Worm (Caenorhabditis elegans) whole organism, L2 larva: ENCODE measurements around the gene C02B4.3.

Source experiments
- aly-2 ChIP-seq: fragments of 150-350 bp; optimal IDR thresholded peaks from 2 replicates; lab custom pipeline; 2014; ENCODE audit warnings: missing biosample characterization, missing genetic modification characterization
- ceh-16 ChIP-seq: fragments of 150-350 bp; optimal IDR thresholded peaks from 2 replicates; lab custom pipeline; 2014; ENCODE audit warnings: missing biosample characterization, missing genetic modification characterization
- gmeb-1 ChIP-seq: fragments of 150-350 bp; optimal IDR thresholded peaks from 2 replicates; lab custom pipeline; 2014; ENCODE audit warnings: missing biosample characterization, missing genetic modification characterization
- lsy-2 ChIP-seq, 2 experiments: fragments of 150-350 bp in 1 of 2; sonication (generic microtip) in 1 of 2; optimal IDR thresholded peaks; 2 replicates each; lab custom pipeline; 2014 to 2017; ENCODE audit warnings: missing biosample characterization in 2 of 2, missing genetic modification characterization in 2 of 2
- mab-5 ChIP-seq: fragments of 150-350 bp; optimal IDR thresholded peaks from 2 replicates; lab custom pipeline; 2014; ENCODE audit warnings: missing biosample characterization, missing genetic modification characterization
- snpc-4 ChIP-seq: fragments of 150-350 bp; optimal IDR thresholded peaks from 2 replicates; lab custom pipeline; 2014; ENCODE audit warnings: missing biosample characterization, missing genetic modification characterization
- unc-55 ChIP-seq: fragments of 150-350 bp; sonication (generic microtip); optimal IDR thresholded peaks from 3 replicates; lab custom pipeline; 2014; ENCODE audit warnings: missing biosample characterization, missing genetic modification reagents, missing genetic modification characterization
- ztf-11 ChIP-seq: sonication (generic microtip); optimal IDR thresholded peaks from 2 replicates; lab custom pipeline; 2017; ENCODE audit warnings: missing biosample characterization, missing genetic modification characterization

ce11 chrX:12688632-12689031, 29.0 kb upstream of the C02B4.3 start:
- TF ChIP-seq ceh-16 (tag; lab: Kevin White, UChicago), result no peak
- no peak for TF ChIP-seq snpc-4 (tag; lab: Kevin White, UChicago)
- no peak for TF ChIP-seq unc-55 (GFP tag; lab: Kevin White, UChicago)
- no peak for TF ChIP-seq aly-2 (tag; lab: Kevin White, UChicago)
- TF ChIP-seq ztf-11 (tag; lab: Kevin White, UChicago), result no peak
- TF ChIP-seq lsy-2 (tag; optimal IDR thresholded peaks at IDR 0.05; lab: Kevin White, UChicago), result no peak
- no peak for TF ChIP-seq mab-5 (tag; lab: Kevin White, UChicago)
- no peak for TF ChIP-seq gmeb-1 (tag; lab: Kevin White, UChicago)
